Worm (Caenorhabditis elegans) whole organism, young adult: ENCODE measurements around the gene M117.3.
A peak's percentile ranks its signal among the peaks of the same experiment; 100 is the strongest.

Experiments
- B0336.3 ChIP-seq: fragments of 200-800 bp; sonication (Bioruptor generic); IDR thresholded peaks from 2 replicates; pipeline ENCODE4 v1.3.6; 2022; ENCODE audit warnings: missing genetic modification characterization, missing compliant biosample characterization
- C06A6.2 ChIP-seq: fragments of 200-800 bp; sonication (Bioruptor generic); conservative IDR thresholded peaks from 2 replicates; pipeline ENCODE4 v1.3.6; 2022; ENCODE audit warnings: missing genetic modification characterization, missing compliant biosample characterization
- D2030.7 ChIP-seq: fragments of 200-800 bp; sonication (Bioruptor generic); IDR thresholded peaks from 2 replicates; pipeline ENCODE4 v1.3.6; 2022; ENCODE audit warnings: missing genetic modification reagents, missing genetic modification characterization, missing compliant biosample characterization
- F33H1.4 ChIP-seq: fragments of 200-800 bp; sonication (Bioruptor generic); IDR thresholded peaks from 2 replicates; pipeline ENCODE4 v1.3.6; 2022; ENCODE audit warnings: missing genetic modification reagents, missing genetic modification characterization, missing compliant biosample characterization
- F49E8.2 ChIP-seq: sonication (generic microtip); optimal IDR thresholded peaks from 3 replicates; lab custom pipeline; 2017; ENCODE audit warnings: missing genetic modification characterization, mild to moderate bottlenecking, missing compliant biosample characterization, antibody characterized with exemption, moderate library complexity; ENCODE audit not compliant: insufficient read depth
- F52B5.7 ChIP-seq: sonication (generic microtip); optimal IDR thresholded peaks from 2 replicates; lab custom pipeline; 2016; ENCODE audit warnings: mild to moderate bottlenecking, missing genetic modification characterization, missing compliant biosample characterization
- K11D2.4 ChIP-seq: fragments of 200-800 bp; sonication (Bioruptor generic); IDR thresholded peaks from 2 replicates; pipeline ENCODE4 v1.3.6; 2022; ENCODE audit warnings: missing genetic modification reagents, missing genetic modification characterization, missing compliant biosample characterization
- K12H6.12 ChIP-seq: fragments of 200-800 bp; sonication (Bioruptor generic); optimal IDR thresholded peaks from 2 replicates; lab custom pipeline; 2018; ENCODE audit warnings: mild to moderate bottlenecking, missing genetic modification characterization, missing compliant biosample characterization
- Y53F4B.3 ChIP-seq: fragments of 200-800 bp; sonication (Bioruptor generic); IDR thresholded peaks from 2 replicates; pipeline ENCODE4 v1.3.6; 2022; ENCODE audit warnings: missing genetic modification reagents, missing genetic modification characterization, missing compliant biosample characterization
- Y79H2A.3 ChIP-seq: fragments of 200-800 bp; sonication (Bioruptor generic); conservative IDR thresholded peaks from 2 replicates; pipeline ENCODE4 v1.3.6; 2022; ENCODE audit warnings: missing genetic modification reagents, missing genetic modification characterization, missing compliant biosample characterization
- Y95B8A.8 ChIP-seq: fragments of 200-800 bp; sonication (Bioruptor generic); IDR thresholded peaks from 2 replicates; pipeline ENCODE4 v1.3.6; 2022; ENCODE audit warnings: missing genetic modification reagents, missing genetic modification characterization, missing compliant biosample characterization
- aptf-2 ChIP-seq: fragments of 200-800 bp; sonication (Bioruptor generic); conservative IDR thresholded peaks from 2 replicates; pipeline ENCODE4 v1.3.6; 2022; ENCODE audit warnings: missing genetic modification reagents, missing genetic modification characterization, missing compliant biosample characterization
- aptf-3 ChIP-seq: fragments of 200-800 bp; sonication (Bioruptor generic); IDR thresholded peaks from 2 replicates; pipeline ENCODE4 v1.3.6; 2022; ENCODE audit warnings: missing genetic modification characterization, missing compliant biosample characterization
- atf-7 ChIP-seq: sonication (generic microtip); optimal IDR thresholded peaks from 2 replicates; lab custom pipeline; 2017; ENCODE audit warnings: mild to moderate bottlenecking, missing genetic modification characterization, missing compliant biosample characterization
- athp-1 ChIP-seq: sonication (generic microtip); optimal IDR thresholded peaks from 2 replicates; lab custom pipeline; 2017; ENCODE audit warnings: mild to moderate bottlenecking, missing genetic modification characterization, missing compliant biosample characterization
- attf-3 ChIP-seq: fragments of 200-800 bp; sonication (Bioruptor generic); conservative IDR thresholded peaks from 2 replicates; pipeline ENCODE4 v1.3.6; 2022; ENCODE audit warnings: missing genetic modification reagents, missing genetic modification characterization, missing compliant biosample characterization
- cebp-1 ChIP-seq, 2 experiments: fragments of 200-800 bp in 1 of 2; sonication (Bioruptor generic) in 1 of 2; sonication (generic microtip) in 1 of 2; IDR thresholded peaks in 1 of 2; optimal IDR thresholded peaks in 1 of 2; 2 replicates each; pipeline versions ENCODE4 v1.3.6 to Lab custom; 2017 to 2022; ENCODE audit warnings: missing compliant biosample characterization in 2 of 2, missing genetic modification characterization in 2 of 2, mild to moderate bottlenecking in 1 of 2, missing genetic modification reagents in 1 of 2, moderate library complexity in 1 of 2
- ceh-27 ChIP-seq: fragments of 200-800 bp; sonication (Bioruptor generic); optimal IDR thresholded peaks from 2 replicates; lab custom pipeline; 2018; ENCODE audit warnings: mild to moderate bottlenecking, missing genetic modification characterization, moderate library complexity, missing compliant biosample characterization
- ceh-58 ChIP-seq: fragments of 200-800 bp; sonication (Bioruptor generic); IDR thresholded peaks from 2 replicates; pipeline ENCODE4 v1.3.6; 2022; ENCODE audit warnings: missing genetic modification characterization, missing compliant biosample characterization
- ceh-79 ChIP-seq: sonication (generic microtip); optimal IDR thresholded peaks from 2 replicates; lab custom pipeline; 2017; ENCODE audit warnings: mild to moderate bottlenecking, missing genetic modification characterization, missing compliant biosample characterization
- chd-7 ChIP-seq: sonication (generic microtip); optimal IDR thresholded peaks from 2 replicates; lab custom pipeline; 2016; ENCODE audit warnings: mild to moderate bottlenecking, missing genetic modification characterization, moderate library complexity, missing compliant biosample characterization
- ets-4 ChIP-seq: fragments of 200-800 bp; sonication (Bioruptor generic); optimal IDR thresholded peaks from 2 replicates; lab custom pipeline; 2018; ENCODE audit warnings: mild to moderate bottlenecking, missing genetic modification characterization, missing compliant biosample characterization
- gei-17 ChIP-seq: fragments of 200-800 bp; sonication (Bioruptor generic); optimal IDR thresholded peaks from 2 replicates; lab custom pipeline; 2018; ENCODE audit warnings: mild to moderate bottlenecking, missing genetic modification characterization, missing compliant biosample characterization
- hlh-12 ChIP-seq: sonication (generic microtip); optimal IDR thresholded peaks from 2 replicates; lab custom pipeline; 2016; ENCODE audit warnings: missing genetic modification characterization, missing compliant biosample characterization
- hmg-1.2 ChIP-seq: fragments of 200-800 bp; sonication (Bioruptor generic); IDR thresholded peaks from 2 replicates; pipeline ENCODE4 v1.3.6; 2022; ENCODE audit warnings: missing genetic modification reagents, missing genetic modification characterization, missing compliant biosample characterization
- lin-26 ChIP-seq: fragments of 200-800 bp; sonication (Bioruptor generic); IDR thresholded peaks from 2 replicates; pipeline ENCODE4 v1.3.6; 2022; ENCODE audit warnings: missing genetic modification reagents, missing genetic modification characterization, missing compliant biosample characterization
- lin-35 ChIP-seq, 3 experiments: fragments of 150-350 bp in 2 of 3; sonication (generic microtip) in 1 of 3; optimal IDR thresholded peaks; 2 replicates each; lab custom pipeline; 2014 to 2018; ENCODE audit warnings: missing biosample characterization in 3 of 3, missing genetic modification characterization in 3 of 3, missing genetic modification reagents in 3 of 3
- lin-40 ChIP-seq: sonication (generic microtip); optimal IDR thresholded peaks from 2 replicates; lab custom pipeline; 2016; ENCODE audit warnings: missing genetic modification characterization, mild to moderate bottlenecking, missing compliant biosample characterization, missing genotype, missing genetic modification reagents
- lsl-1 ChIP-seq: fragments of 200-800 bp; sonication (Bioruptor generic); optimal IDR thresholded peaks from 2 replicates; lab custom pipeline; 2018; ENCODE audit warnings: mild to moderate bottlenecking, missing genetic modification characterization, moderate library complexity, missing compliant biosample characterization
- madf-10 ChIP-seq: sonication (generic microtip); optimal IDR thresholded peaks from 2 replicates; lab custom pipeline; 2016; ENCODE audit warnings: mild to moderate bottlenecking, missing genetic modification characterization, missing compliant biosample characterization
- madf-3 ChIP-seq: fragments of 200-800 bp; sonication (Bioruptor generic); IDR thresholded peaks from 2 replicates; pipeline ENCODE4 v1.3.6; 2022; ENCODE audit warnings: missing genetic modification reagents, missing genetic modification characterization, missing compliant biosample characterization
- madf-6 ChIP-seq: fragments of 200-800 bp; sonication (Bioruptor generic); IDR thresholded peaks from 2 replicates; pipeline ENCODE4 v1.3.6; 2022; ENCODE audit warnings: missing genetic modification reagents, missing genetic modification characterization, missing compliant biosample characterization
- mcd-1 ChIP-seq: fragments of 200-800 bp; sonication (Bioruptor generic); IDR thresholded peaks from 2 replicates; pipeline ENCODE4 v1.3.6; 2022; ENCODE audit warnings: missing genetic modification reagents, missing genetic modification characterization, missing compliant biosample characterization
- nfya-2 ChIP-seq: fragments of 200-800 bp; sonication (Bioruptor generic); IDR thresholded peaks from 2 replicates; pipeline ENCODE4 v1.3.6; 2022; ENCODE audit warnings: missing genetic modification reagents, missing genetic modification characterization, missing compliant biosample characterization
- nfyb-1 ChIP-seq: fragments of 200-800 bp; sonication (Bioruptor generic); IDR thresholded peaks from 2 replicates; pipeline ENCODE4 v1.3.6; 2022; ENCODE audit warnings: missing genetic modification reagents, missing genetic modification characterization, missing compliant biosample characterization
- nhr-179 ChIP-seq: sonication (generic microtip); optimal IDR thresholded peaks from 2 replicates; lab custom pipeline; 2016; ENCODE audit warnings: mild to moderate bottlenecking, missing genetic modification characterization, missing compliant biosample characterization
- nhr-90 ChIP-seq: sonication (generic microtip); optimal IDR thresholded peaks from 2 replicates; lab custom pipeline; 2016; ENCODE audit warnings: missing genotype, mild to moderate bottlenecking, missing genetic modification characterization, missing compliant biosample characterization
- pbrm-1 ChIP-seq: fragments of 200-800 bp; sonication (Bioruptor generic); IDR thresholded peaks from 2 replicates; pipeline ENCODE4 v1.3.6; 2022; ENCODE audit warnings: missing genetic modification reagents, missing genetic modification characterization, missing compliant biosample characterization
- pha-4 ChIP-seq: fragments of 150-350 bp; sonication (generic microtip); optimal IDR thresholded peaks from 2 replicates; lab custom pipeline; 2014; ENCODE audit warnings: missing biosample characterization, missing genetic modification reagents, missing genetic modification characterization
- rcor-1 ChIP-seq: fragments of 200-800 bp; sonication (Bioruptor generic); IDR thresholded peaks from 2 replicates; pipeline ENCODE4 v1.3.6; 2022; ENCODE audit warnings: missing genetic modification reagents, missing genetic modification characterization, missing compliant biosample characterization
- sea-2 ChIP-seq: fragments of 200-800 bp; sonication (Bioruptor generic); IDR thresholded peaks from 2 replicates; pipeline ENCODE4 v1.3.6; 2022; ENCODE audit warnings: missing genetic modification characterization, missing compliant biosample characterization
- snpc-3.4 ChIP-seq: sonication (generic microtip); optimal IDR thresholded peaks from 2 replicates; lab custom pipeline; 2017; ENCODE audit warnings: missing genetic modification characterization, mild to moderate bottlenecking, missing compliant biosample characterization, antibody characterized with exemption, moderate library complexity, missing genotype, missing genetic modification reagents
- snpc-4 ChIP-seq, 5 experiments: fragments of 150-350 bp in 1 of 5; sonication (generic microtip) in 4 of 5; optimal IDR thresholded peaks; 2 replicates each; lab custom pipeline; 2014 to 2018; ENCODE audit warnings: missing genetic modification characterization in 5 of 5, missing biosample characterization in 3 of 5, antibody characterized with exemption in 2 of 5, mild to moderate bottlenecking in 2 of 5, missing compliant biosample characterization in 2 of 5, missing genotype in 2 of 5, moderate library complexity in 2 of 5, missing genetic modification reagents in 1 of 5
- zfh-2 ChIP-seq: fragments of 200-800 bp; sonication (Bioruptor generic); conservative IDR thresholded peaks from 2 replicates; pipeline ENCODE4 v1.3.6; 2022; ENCODE audit warnings: missing genetic modification reagents, missing genetic modification characterization, missing compliant biosample characterization
- zim-3 ChIP-seq: sonication (generic microtip); optimal IDR thresholded peaks from 2 replicates; lab custom pipeline; 2017; ENCODE audit warnings: mild to moderate bottlenecking, missing genetic modification characterization, moderate library complexity, missing compliant biosample characterization
- ztf-18 ChIP-seq: sonication (generic microtip); optimal IDR thresholded peaks from 2 replicates; lab custom pipeline; 2016; ENCODE audit warnings: missing genotype, mild to moderate bottlenecking, missing genetic modification characterization, missing compliant biosample characterization
- ztf-26 ChIP-seq: sonication (generic microtip); optimal IDR thresholded peaks from 2 replicates; lab custom pipeline; 2017; ENCODE audit warnings: missing genetic modification characterization, missing compliant biosample characterization
- ztf-3 ChIP-seq: fragments of 200-800 bp; sonication (Bioruptor generic); optimal IDR thresholded peaks from 2 replicates; lab custom pipeline; 2018; ENCODE audit warnings: mild to moderate bottlenecking, missing genetic modification characterization, missing compliant biosample characterization

Gene M117.3

ce11 chrIV:11857159-11857565 is 35.2 kb downstream of the M117.3 start (continued):
- TF ChIP-seq lin-35 (GFP tag; optimal IDR thresholded peaks at IDR 0.05; lab: Kevin White, UChicago): peak in 1 of 3 experiments; percentile 59
- no peak for TF ChIP-seq attf-3 (GFP tag; lab: Robert Waterston, UW)
- no peak for TF ChIP-seq sea-2 (GFP tag; lab: Robert Waterston, UW)
- TF ChIP-seq nfyb-1 (GFP tag; lab: Robert Waterston, UW): peak; percentile 71; the same call in 1 of the 2 replicates
- TF ChIP-seq atf-7 (tag; lab: Kevin White, UChicago): peak; percentile 29
- no peak for TF ChIP-seq ceh-79 (tag; lab: Kevin White, UChicago)
- TF ChIP-seq nhr-179 (tag; lab: Kevin White, UChicago): no peak
- TF ChIP-seq ztf-18 (tag; lab: Kevin White, UChicago): peak; percentile 41
- no peak for TF ChIP-seq pha-4 (tag; lab: Kevin White, UChicago)
- TF ChIP-seq D2030.7 (GFP tag; lab: Robert Waterston, UW): no peak
- no peak for TF ChIP-seq lsl-1 (GFP tag; lab: Kevin White, UChicago)
- TF ChIP-seq ets-4: no peak
- no peak for TF ChIP-seq nfya-2 (GFP tag; lab: Robert Waterston, UW)
- TF ChIP-seq aptf-3: no peak
- TF ChIP-seq ztf-26 (tag; lab: Kevin White, UChicago): no peak
- 0 out of 2 replicates have a peak, but pooled peaks have one; percentile 26 for TF ChIP-seq Y95B8A.8
- TF ChIP-seq hmg-1.2 (GFP tag; lab: Robert Waterston, UW): peak; percentile 56; the same call in 1 of the 2 replicates
- peak; percentile 23 for TF ChIP-seq madf-10
- peak; percentile 66 for TF ChIP-seq B0336.3 (GFP tag; lab: Robert Waterston, UW)
- no peak for TF ChIP-seq C06A6.2 (GFP tag; lab: Robert Waterston, UW)
- peak; percentile 51 for TF ChIP-seq lin-40 (tag; lab: Kevin White, UChicago)
- peak; percentile 27 for TF ChIP-seq chd-7 (tag; lab: Kevin White, UChicago)
- 0 out of 2 replicates have a peak, but pooled peaks have one; percentile 5 for TF ChIP-seq pbrm-1 (GFP tag; lab: Robert Waterston, UW)
- TF ChIP-seq zim-3 (tag; lab: Kevin White, UChicago): peak; percentile 56
- TF ChIP-seq aptf-2 (GFP tag; lab: Robert Waterston, UW): no peak
- no peak for TF ChIP-seq ztf-3 (GFP tag; lab: Kevin White, UChicago)
- TF ChIP-seq zfh-2: peak; percentile 99
- 0 out of 2 replicates have a peak, but pooled peaks have one; percentile 4 for TF ChIP-seq madf-6 (GFP tag; lab: Robert Waterston, UW)
- TF ChIP-seq F33H1.4 (GFP tag; lab: Robert Waterston, UW): no peak
- TF ChIP-seq Y79H2A.3 (GFP tag; lab: Robert Waterston, UW): no peak
- TF ChIP-seq mcd-1 (GFP tag; lab: Robert Waterston, UW): peak; percentile 78
- TF ChIP-seq gei-17: peak; percentile 7
- peak; percentile 84 for TF ChIP-seq madf-3 (GFP tag; lab: Robert Waterston, UW)
- peak; percentile 56; the same call in 1 of the 2 replicates for TF ChIP-seq rcor-1 (GFP tag; lab: Robert Waterston, UW)
- no peak for TF ChIP-seq ceh-58 (GFP tag; lab: Robert Waterston, UW)
- no peak for TF ChIP-seq Y53F4B.3 (GFP tag; lab: Robert Waterston, UW)
- peak; percentile 5 for TF ChIP-seq F52B5.7 (tag; lab: Kevin White, UChicago)
- no peak for TF ChIP-seq nhr-90 (tag; lab: Kevin White, UChicago)
- TF ChIP-seq athp-1 (tag; lab: Kevin White, UChicago): peak; percentile 20
- TF ChIP-seq hlh-12 (tag; lab: Kevin White, UChicago): no peak
- TF ChIP-seq F49E8.2 (tag; lab: Kevin White, UChicago): no peak
- TF ChIP-seq snpc-4 (GFP tag; optimal IDR thresholded peaks at IDR 0.05; lab: Kevin White, UChicago): no peak
- TF ChIP-seq snpc-4 (tag; optimal IDR thresholded peaks at IDR 0.05; lab: Kevin White, UChicago): peak in 2 of 4 experiments; percentile 21 to 27
- peak; percentile 82 for TF ChIP-seq ceh-27
- TF ChIP-seq cebp-1 (GFP tag; IDR thresholded peaks at IDR 0.05; lab: Robert Waterston, UW): peak; percentile 89
- TF ChIP-seq cebp-1 (tag; optimal IDR thresholded peaks at IDR 0.05; lab: Kevin White, UChicago): peak; percentile 96
- peak; percentile 17 for TF ChIP-seq snpc-3.4
- TF ChIP-seq lin-26: no peak
- TF ChIP-seq K12H6.12 (tag; lab: Kevin White, UChicago): peak; percentile 86
- TF ChIP-seq K11D2.4: peak; percentile 53
